Worm (Caenorhabditis elegans) whole organism, L3 larva: ENCODE results near the gene lips-11.

Source experiments
- R02D3.7 ChIP-seq: fragments of 150-350 bp; optimal IDR thresholded peaks from 2 replicates; lab custom pipeline; 2014; ENCODE audit warnings: missing biosample characterization, missing genetic modification characterization
- ama-1 ChIP-seq: fragments of 150-350 bp; optimal IDR thresholded peaks from 2 replicates; lab custom pipeline; 2018
- ceh-82 ChIP-seq: fragments of 150-350 bp; optimal IDR thresholded peaks from 2 replicates; lab custom pipeline; 2014; ENCODE audit warnings: missing biosample characterization, missing genetic modification characterization
- elt-1 ChIP-seq: fragments of 150-350 bp; optimal IDR thresholded peaks from 2 replicates; lab custom pipeline; 2014; ENCODE audit warnings: missing biosample characterization, missing genetic modification characterization
- fkh-10 ChIP-seq: sonication (generic microtip); optimal IDR thresholded peaks from 2 replicates; lab custom pipeline; 2017; ENCODE audit warnings: missing biosample characterization, missing genetic modification reagents, missing genetic modification characterization
- nhr-12 ChIP-seq: fragments of 150-350 bp; optimal IDR thresholded peaks from 2 replicates; lab custom pipeline; 2014; ENCODE audit warnings: missing biosample characterization, missing genetic modification characterization
- nhr-237 ChIP-seq: fragments of 150-350 bp; optimal IDR thresholded peaks from 2 replicates; lab custom pipeline; 2014; ENCODE audit warnings: missing biosample characterization, missing genetic modification characterization
- pqm-1 ChIP-seq: fragments of 150-350 bp; optimal IDR thresholded peaks from 2 replicates; lab custom pipeline; 2017; ENCODE audit warnings: missing biosample characterization, missing genetic modification characterization, inconsistent platforms
- snpc-4 ChIP-seq: fragments of 150-350 bp; optimal IDR thresholded peaks from 2 replicates; lab custom pipeline; 2014; ENCODE audit warnings: missing biosample characterization, missing genetic modification characterization
- unc-62 ChIP-seq: fragments of 150-350 bp; sonication (generic microtip); optimal IDR thresholded peaks from 4 replicates; lab custom pipeline; 2014; ENCODE audit warnings: missing biosample characterization, missing genetic modification reagents, missing genetic modification characterization
- zag-1 ChIP-seq: fragments of 150-350 bp; optimal IDR thresholded peaks from 2 replicates; lab custom pipeline; 2014; ENCODE audit warnings: missing biosample characterization, missing genetic modification characterization

- TF ChIP-seq fkh-10 (GFP tag; lab: Kevin White, UChicago) (no peak), nhr-12 (no peak), snpc-4 (no peak), nhr-237 (no peak), R02D3.7 (tag; lab: Kevin White, UChicago) (no peak), unc-62 (no peak), ama-1 (no peak), zag-1 (tag; lab: Kevin White, UChicago) (no peak), pqm-1 (tag; lab: Kevin White, UChicago) (no peak), elt-1 (tag; lab: Kevin White, UChicago) (no peak), ceh-82 (tag; lab: Kevin White, UChicago) (no peak)
Observed at ce11 chrII:1071432-1071831, 39.4 kb downstream of the lips-11 start.
